Worm (Caenorhabditis elegans) whole organism, young adult: ENCODE measurements around the gene srsx-12.

Experiments
- B0019.2 ChIP-seq: fragments of 200-800 bp; sonication (Bioruptor generic); conservative IDR thresholded peaks from 2 replicates; pipeline ENCODE4 v1.3.6; 2022; ENCODE audit warnings: missing genetic modification reagents, missing genetic modification characterization, missing compliant biosample characterization
- B0035.1 ChIP-seq: sonication (generic microtip); optimal IDR thresholded peaks from 2 replicates; lab custom pipeline; 2016; ENCODE audit warnings: missing genetic modification characterization, mild to moderate bottlenecking, missing compliant biosample characterization, missing genotype, missing genetic modification reagents
- F52B5.7 ChIP-seq: sonication (generic microtip); optimal IDR thresholded peaks from 2 replicates; lab custom pipeline; 2016; ENCODE audit warnings: mild to moderate bottlenecking, missing genetic modification characterization, missing compliant biosample characterization
- bed-1 ChIP-seq: fragments of 200-800 bp; sonication (Bioruptor generic); IDR thresholded peaks from 2 replicates; pipeline ENCODE4 v1.3.6; 2022; ENCODE audit warnings: missing genetic modification reagents, missing genetic modification characterization, missing compliant biosample characterization
- ceh-40 ChIP-seq: fragments of 200-800 bp; sonication (Bioruptor generic); IDR thresholded peaks from 2 replicates; pipeline ENCODE4 v1.3.6; 2022; ENCODE audit warnings: missing genetic modification characterization, missing compliant biosample characterization
- chd-7 ChIP-seq: sonication (generic microtip); optimal IDR thresholded peaks from 2 replicates; lab custom pipeline; 2016; ENCODE audit warnings: mild to moderate bottlenecking, missing genetic modification characterization, moderate library complexity, missing compliant biosample characterization
- ets-4 ChIP-seq: fragments of 200-800 bp; sonication (Bioruptor generic); optimal IDR thresholded peaks from 2 replicates; lab custom pipeline; 2018; ENCODE audit warnings: mild to moderate bottlenecking, missing genetic modification characterization, missing compliant biosample characterization
- hlh-12 ChIP-seq: sonication (generic microtip); optimal IDR thresholded peaks from 2 replicates; lab custom pipeline; 2016; ENCODE audit warnings: missing genetic modification characterization, missing compliant biosample characterization
- nhr-80 ChIP-seq: sonication (generic microtip); optimal IDR thresholded peaks from 2 replicates; lab custom pipeline; 2016; ENCODE audit warnings: missing genetic modification characterization, missing compliant biosample characterization
- tlf-1 ChIP-seq: fragments of 200-800 bp; sonication (Bioruptor generic); optimal IDR thresholded peaks from 2 replicates; lab custom pipeline; 2018; ENCODE audit warnings: mild to moderate bottlenecking, missing genetic modification characterization, missing compliant biosample characterization
- unc-62 ChIP-seq: fragments of 150-350 bp; optimal IDR thresholded peaks from 2 replicates; lab custom pipeline; 2014; ENCODE audit warnings: missing biosample characterization, missing genetic modification reagents, missing genetic modification characterization
- ztf-22 ChIP-seq: fragments of 200-800 bp; sonication (Bioruptor generic); optimal IDR thresholded peaks from 2 replicates; lab custom pipeline; 2018; ENCODE audit warnings: mild to moderate bottlenecking, missing genetic modification characterization, moderate library complexity, missing compliant biosample characterization

DNA sequence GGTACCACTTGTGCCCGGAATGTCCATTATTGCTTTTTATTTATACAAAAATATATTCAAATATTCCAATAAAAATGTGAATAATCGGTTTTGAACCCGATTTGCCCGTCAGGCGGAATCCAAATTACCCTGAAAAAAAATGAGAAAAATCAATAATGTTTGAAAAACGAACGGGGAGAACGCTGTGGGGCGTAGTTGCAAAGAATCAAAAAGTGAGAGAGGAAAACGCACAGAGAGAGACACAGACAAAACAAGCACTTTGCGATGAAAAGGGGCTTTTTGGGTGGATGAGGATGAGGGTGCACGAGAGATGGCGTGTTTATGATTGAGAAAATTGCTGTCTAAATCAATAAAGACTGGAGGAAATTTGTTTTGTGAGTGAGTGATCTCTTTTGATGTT lies 17.8 kb downstream of the srsx-12 start, which contains the start of gene tam-1:
- TF ChIP-seq B0019.2 (no peak), bed-1 (no peak), nhr-80 (no peak), ets-4 (GFP tag; lab: Kevin White, UChicago) (no peak), chd-7 (tag; lab: Kevin White, UChicago) (no peak), B0035.1 (tag; lab: Kevin White, UChicago) (no peak), ztf-22 (GFP tag; lab: Kevin White, UChicago) (no peak), hlh-12 (tag; lab: Kevin White, UChicago) (no peak), unc-62 (GFP tag; lab: Kevin White, UChicago) (no peak), ceh-40 (no peak), tlf-1 (GFP tag; lab: Kevin White, UChicago) (no peak), F52B5.7 (tag; lab: Kevin White, UChicago) (no peak)
